Fruit fly (Drosophila melanogaster) whole organism, adult: ENCODE data around the gene dsh.

ENCODE experiments used
- CG11617 ChIP-seq: fragments of 200-800 bp; sonication (Bioruptor generic); optimal IDR thresholded peaks from 2 replicates; lab custom pipeline; 2017; ENCODE audit warnings: mild to moderate bottlenecking, missing biosample characterization, missing genetic modification reagents, missing genetic modification characterization
- CG12768 ChIP-seq: fragments of 200-800 bp; sonication (Bioruptor generic); optimal IDR thresholded peaks from 2 replicates; lab custom pipeline; 2017; ENCODE audit warnings: missing biosample characterization, missing genetic modification characterization, mild to moderate bottlenecking, moderate library complexity, missing genetic modification reagents
- CG14711 ChIP-seq: fragments of 200-800 bp; sonication (Bioruptor generic); optimal IDR thresholded peaks from 2 replicates; lab custom pipeline; 2018; ENCODE audit warnings: missing biosample characterization, mild to moderate bottlenecking, missing genetic modification characterization, moderate library complexity
- CG1620 ChIP-seq: fragments of 200-800 bp; sonication (Bioruptor generic); optimal IDR thresholded peaks from 2 replicates; lab custom pipeline; 2016; ENCODE audit warnings: missing biosample characterization, missing genetic modification characterization
- CG33017 ChIP-seq: fragments of 200-800 bp; sonication (Bioruptor generic); optimal IDR thresholded peaks from 2 replicates; lab custom pipeline; 2018; ENCODE audit warnings: missing biosample characterization, mild to moderate bottlenecking, missing genetic modification characterization, moderate library complexity
- CG5204 ChIP-seq: fragments of 200-800 bp; sonication (Bioruptor generic); optimal IDR thresholded peaks from 2 replicates; lab custom pipeline; 2016; ENCODE audit warnings: missing biosample characterization, missing genetic modification characterization
- CG7045 ChIP-seq: fragments of 200-800 bp; sonication (Bioruptor generic); optimal IDR thresholded peaks from 2 replicates; lab custom pipeline; 2017; ENCODE audit warnings: missing biosample characterization, mild to moderate bottlenecking, missing genetic modification characterization
- CG7101 ChIP-seq: fragments of 200-800 bp; sonication (Bioruptor generic); optimal IDR thresholded peaks from 2 replicates; lab custom pipeline; 2018; ENCODE audit warnings: missing biosample characterization, mild to moderate bottlenecking, missing genetic modification characterization, moderate library complexity
- Clk ChIP-seq: fragments of 200-800 bp; sonication (Bioruptor generic); optimal IDR thresholded peaks from 2 replicates; lab custom pipeline; 2017; ENCODE audit warnings: missing biosample characterization, missing genetic modification characterization
- Crg-1 ChIP-seq: fragments of 200-800 bp; sonication (Bioruptor generic); optimal IDR thresholded peaks from 2 replicates; lab custom pipeline; 2016; ENCODE audit warnings: missing biosample characterization, missing genetic modification characterization
- Hr96 ChIP-seq: fragments of 200-800 bp; sonication (Bioruptor generic); optimal IDR thresholded peaks from 2 replicates; lab custom pipeline; 2016; ENCODE audit warnings: missing biosample characterization, missing genetic modification characterization
- Mnt ChIP-seq: fragments of 200-800 bp; sonication (Bioruptor generic); optimal IDR thresholded peaks from 2 replicates; lab custom pipeline; 2016; ENCODE audit warnings: missing biosample characterization, mild to moderate bottlenecking, missing genetic modification characterization
- bab1 ChIP-seq: fragments of 200-800 bp; sonication (Bioruptor generic); optimal IDR thresholded peaks from 3 replicates; lab custom pipeline; 2019; ENCODE audit warnings: missing biosample characterization, mild to moderate bottlenecking, missing genetic modification characterization, moderate library complexity
- cic ChIP-seq: fragments of 200-800 bp; sonication (Bioruptor generic); optimal IDR thresholded peaks from 2 replicates; lab custom pipeline; 2017; ENCODE audit warnings: missing biosample characterization, mild to moderate bottlenecking, missing genetic modification characterization, moderate library complexity
- cnc ChIP-seq, 2 experiments: fragments of >200 bp; optimal IDR thresholded peaks; 2 replicates each; lab custom pipeline; 2017
- kay ChIP-seq: fragments of 200-800 bp; sonication (Bioruptor generic); peaks from one replicate; lab custom pipeline; 2016; ENCODE audit warnings: missing biosample characterization, missing genetic modification characterization, borderline replicate concordance
- ovo ChIP-seq: fragments of 200-800 bp; sonication (Bioruptor generic); optimal IDR thresholded peaks from 2 replicates; lab custom pipeline; 2016; ENCODE audit warnings: missing biosample characterization, missing genetic modification characterization
- pad ChIP-seq: fragments of 200-800 bp; sonication (Bioruptor generic); optimal IDR thresholded peaks from 3 replicates; lab custom pipeline; 2017; ENCODE audit warnings: missing biosample characterization, missing genetic modification characterization, mild to moderate bottlenecking, moderate library complexity, missing genetic modification reagents
- tj ChIP-seq: fragments of 200-800 bp; sonication (Bioruptor generic); optimal IDR thresholded peaks from 3 replicates; lab custom pipeline; 2017; ENCODE audit warnings: missing biosample characterization, mild to moderate bottlenecking, missing genetic modification characterization, moderate library complexity
- toe ChIP-seq: fragments of 200-800 bp; sonication (Bioruptor generic); optimal IDR thresholded peaks from 2 replicates; lab custom pipeline; 2016; ENCODE audit warnings: missing biosample characterization, missing genetic modification characterization

Gene dsh

DNA sequence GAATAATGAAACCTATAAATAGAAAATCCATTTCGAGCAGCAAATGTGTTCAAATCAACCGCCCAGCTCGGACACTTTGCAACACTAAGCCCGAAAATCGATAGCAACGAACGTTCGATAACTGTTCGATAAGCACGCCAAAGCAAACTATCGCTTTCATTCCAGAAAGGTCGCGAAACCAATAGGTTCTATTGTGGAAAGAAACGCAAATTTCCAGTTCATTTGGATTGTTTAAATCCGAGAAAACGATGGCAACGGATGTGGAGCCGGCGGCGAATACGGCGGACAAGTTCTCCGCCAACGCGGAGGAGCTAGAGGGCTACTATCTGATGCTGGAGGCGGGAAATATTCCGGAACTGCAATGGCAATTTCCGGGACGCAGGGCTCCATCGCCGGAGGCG, 3.4 kb downstream of the dsh start, which contains the start of gene Pa1:
Pa1 (plus strand) TSS at position 156 of the 401 bp plus-strand sequence.
- TF ChIP-seq bab1 (GFP tag; lab: Kevin White, UChicago) (peak; percentile 81), cnc (optimal IDR thresholded peaks at IDR 0.05; lab: Kevin White, UChicago) (no peak), CG11617 (GFP tag; lab: Kevin White, UChicago) (no peak), cic (GFP tag; lab: Kevin White, UChicago) (peak; percentile 1), ovo (GFP tag; lab: Kevin White, UChicago) (no peak), CG7101 (tag; lab: Kevin White, UChicago) (peak; percentile 43), CG14711 (no peak), Clk (GFP tag; lab: Kevin White, UChicago) (no peak), CG7045 (no peak), CG12768 (GFP tag; lab: Kevin White, UChicago) (no peak), Mnt (GFP tag; lab: Kevin White, UChicago) (peak; percentile 24), CG33017 (tag; lab: Kevin White, UChicago) (no peak), Crg-1 (peak; percentile 33), CG5204 (GFP tag; lab: Kevin White, UChicago) (no peak), Hr96 (no peak), CG1620 (GFP tag; lab: Kevin White, UChicago) (peak; percentile 15), toe (GFP tag; lab: Kevin White, UChicago) (no peak), tj (GFP tag; lab: Kevin White, UChicago) (no peak), kay (GFP tag; lab: Kevin White, UChicago) (no peak), pad (peak; percentile 31)

DNA sequence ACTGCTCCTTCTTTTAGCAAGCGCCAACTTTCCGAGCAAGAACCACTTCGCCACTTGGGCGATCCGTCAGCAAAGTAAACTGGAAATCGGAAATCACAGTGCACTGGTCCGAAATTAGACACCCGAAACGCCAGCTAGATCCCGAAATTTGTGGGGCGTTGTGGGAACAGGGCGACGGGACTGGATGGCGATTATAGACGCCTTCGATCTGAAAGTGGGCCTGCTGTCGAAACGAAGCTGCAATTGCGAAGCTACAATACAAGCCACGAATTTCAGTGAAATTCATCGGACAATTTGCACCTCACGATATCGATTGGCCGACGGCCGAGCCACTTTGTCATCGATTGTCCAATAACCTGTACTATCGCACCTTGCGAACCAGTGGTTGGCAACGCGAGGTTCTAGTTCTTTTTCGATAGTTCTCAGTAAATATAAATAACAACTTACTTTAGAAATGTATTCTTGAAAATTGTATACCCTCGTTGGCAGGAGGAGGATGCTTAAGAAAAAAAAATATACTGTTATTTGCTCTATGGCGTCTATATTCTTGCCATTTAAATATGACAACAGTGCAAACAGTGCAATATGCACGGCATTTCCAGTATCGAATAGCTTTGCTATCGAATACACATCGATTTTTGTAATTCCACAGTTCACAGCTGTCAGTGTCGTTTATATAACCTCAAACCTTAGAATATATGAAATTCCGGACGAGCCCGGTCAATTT, 12.3 kb downstream of the dsh start, which contains the start of the genes hop and Tim8:
hop (minus strand) TSS at position 316 of the 727 bp plus-strand sequence.
Tim8 (plus strand) TSS at position 663 of the 727 bp plus-strand sequence.
- TF ChIP-seq CG14711: peak; percentile 49
- no peak for TF ChIP-seq Crg-1
- no peak for TF ChIP-seq cnc (optimal IDR thresholded peaks at IDR 0.05; lab: Kevin White, UChicago)
- no peak for TF ChIP-seq ovo (GFP tag; lab: Kevin White, UChicago)
- TF ChIP-seq Hr96: no peak
- peak; percentile 44 for TF ChIP-seq tj (GFP tag; lab: Kevin White, UChicago)
- peak; percentile 23 for TF ChIP-seq pad
- TF ChIP-seq CG7045: no peak
- peak; percentile 26 for TF ChIP-seq Mnt (GFP tag; lab: Kevin White, UChicago)
- no peak for TF ChIP-seq CG33017 (tag; lab: Kevin White, UChicago)
- peak; percentile 6 for TF ChIP-seq CG7101 (tag; lab: Kevin White, UChicago)
- TF ChIP-seq toe (GFP tag; lab: Kevin White, UChicago): no peak
- no peak for TF ChIP-seq Clk (GFP tag; lab: Kevin White, UChicago)
- TF ChIP-seq CG1620 (GFP tag; lab: Kevin White, UChicago): no peak
- TF ChIP-seq CG11617 (GFP tag; lab: Kevin White, UChicago): peak; percentile 14
- TF ChIP-seq CG5204 (GFP tag; lab: Kevin White, UChicago): no peak
- TF ChIP-seq kay (GFP tag; lab: Kevin White, UChicago): no peak
- peak; percentile 19 for TF ChIP-seq bab1 (GFP tag; lab: Kevin White, UChicago)
- no peak for TF ChIP-seq cic (GFP tag; lab: Kevin White, UChicago)

DNA sequence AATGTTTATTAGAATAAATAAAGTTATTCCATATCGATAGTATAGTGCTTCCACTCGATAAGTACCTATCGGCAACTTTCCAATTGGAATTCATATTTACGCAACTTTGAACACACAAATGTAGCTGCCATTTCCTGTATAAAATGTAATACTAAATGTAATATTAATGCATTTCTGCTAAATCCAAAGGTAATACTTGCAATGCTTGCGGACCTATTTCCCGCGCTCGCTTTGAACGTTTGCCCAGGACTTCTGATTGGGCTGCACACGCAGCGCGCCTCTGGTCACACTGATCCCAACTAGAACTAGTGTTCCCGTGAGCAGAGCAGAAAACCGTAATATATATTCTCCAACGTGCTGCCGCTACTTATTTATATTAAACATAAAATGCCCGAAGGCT, 13.7 kb downstream of the dsh start, which contains the start of gene dlg1:
dlg1 (plus strand) TSS at position 292 of the 400 bp plus-strand sequence.
- TF ChIP-seq CG5204 (GFP tag; lab: Kevin White, UChicago) (no peak), bab1 (GFP tag; lab: Kevin White, UChicago) (peak; percentile 51)

DNA sequence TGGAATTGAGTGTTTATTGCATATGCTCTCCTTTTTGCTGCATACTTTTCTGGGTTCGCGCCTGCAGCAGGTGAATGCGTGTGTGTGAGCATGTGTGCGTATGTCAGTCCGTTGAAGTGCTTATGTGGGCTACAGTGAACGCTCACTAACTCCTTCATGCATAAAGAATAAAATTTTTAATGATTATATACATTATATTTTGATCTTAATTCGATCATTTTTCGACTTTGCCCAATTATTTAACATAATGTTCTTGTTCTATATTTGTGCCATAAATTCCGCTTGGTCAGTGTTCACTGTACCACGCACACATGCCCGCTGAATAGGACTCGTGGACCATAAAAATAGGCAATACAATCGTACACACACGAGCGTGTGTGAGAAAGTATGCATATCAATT, 15.1 kb downstream of the dsh start:
- peak; percentile 22 for TF ChIP-seq CG7045
- peak; percentile 33 for TF ChIP-seq CG33017 (tag; lab: Kevin White, UChicago)
- TF ChIP-seq CG7101 (tag; lab: Kevin White, UChicago): peak; percentile 11
- TF ChIP-seq kay (GFP tag; lab: Kevin White, UChicago): no peak

DNA sequence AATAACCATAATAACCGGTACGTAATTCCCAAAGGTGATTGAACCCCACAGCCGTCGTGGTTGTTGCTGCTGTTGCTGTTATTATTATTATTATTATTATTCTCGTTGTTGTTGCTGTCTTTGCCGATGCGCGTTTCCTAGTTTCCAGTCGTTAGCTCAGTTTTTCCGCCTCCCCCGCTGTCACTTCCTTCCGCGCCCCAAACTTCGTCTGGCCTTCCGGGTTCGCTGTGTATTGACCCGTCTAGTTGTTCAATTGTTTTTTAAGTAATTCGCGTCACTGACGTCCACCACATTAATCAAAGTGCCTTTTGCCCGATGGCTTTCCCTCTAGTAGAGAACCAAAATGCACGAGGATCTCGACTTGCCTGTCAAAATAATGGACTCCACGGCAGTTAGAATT, 15.9 kb downstream of the dsh start:
- TF ChIP-seq Crg-1: no peak
- TF ChIP-seq CG1620 (GFP tag; lab: Kevin White, UChicago): no peak
- TF ChIP-seq CG11617 (GFP tag; lab: Kevin White, UChicago): no peak
- no peak for TF ChIP-seq ovo (GFP tag; lab: Kevin White, UChicago)
- no peak for TF ChIP-seq CG7045
- no peak for TF ChIP-seq bab1 (GFP tag; lab: Kevin White, UChicago)
- TF ChIP-seq Clk (GFP tag; lab: Kevin White, UChicago): no peak
- no peak for TF ChIP-seq CG14711
- TF ChIP-seq CG12768 (GFP tag; lab: Kevin White, UChicago): no peak
- TF ChIP-seq tj (GFP tag; lab: Kevin White, UChicago): no peak
- TF ChIP-seq CG5204 (GFP tag; lab: Kevin White, UChicago): no peak
- TF ChIP-seq cic (GFP tag; lab: Kevin White, UChicago): no peak
- TF ChIP-seq Hr96: no peak
- no peak for TF ChIP-seq pad
